Fruit fly (Drosophila melanogaster) whole organism, embryonic: ENCODE measurements around the gene CG3008.

ENCODE experiments used
- Aef1 ChIP-seq: fragments of 200-800 bp; sonication (Bioruptor generic); IDR thresholded peaks from 3 replicates; pipeline ENCODE4 v1.3.6; 2022; ENCODE audit warnings: missing biosample characterization, missing genetic modification characterization
- Atf3 ChIP-seq: fragments of 200-800 bp; sonication (Bioruptor generic); optimal IDR thresholded peaks from 3 replicates; lab custom pipeline; 2016; ENCODE audit warnings: missing biosample characterization, missing genetic modification characterization
- B-H1 ChIP-seq: fragments of 200-800 bp; sonication (Bioruptor generic); IDR thresholded peaks from 3 replicates; pipeline ENCODE4 v1.3.6; 2022; ENCODE audit warnings: missing biosample characterization, missing genetic modification characterization
- BtbVII ChIP-seq: fragments of 200-800 bp; sonication (Bioruptor generic); optimal IDR thresholded peaks from 3 replicates; lab custom pipeline; 2017; ENCODE audit warnings: missing biosample characterization, mild to moderate bottlenecking, missing genetic modification characterization
- CG10274 ChIP-seq: fragments of 200-800 bp; sonication (Bioruptor generic); optimal IDR thresholded peaks from 3 replicates; lab custom pipeline; 2017; ENCODE audit warnings: missing biosample characterization, mild to moderate bottlenecking, missing genetic modification characterization
- CG11695 ChIP-seq: fragments of 200-800 bp; sonication (Bioruptor generic); IDR thresholded peaks from 3 replicates; pipeline ENCODE4 v1.3.6; 2022; ENCODE audit warnings: missing biosample characterization, missing genetic modification characterization
- CG1233 ChIP-seq: fragments of 200-800 bp; sonication (Bioruptor generic); optimal IDR thresholded peaks from 4 replicates; lab custom pipeline; 2018; ENCODE audit warnings: missing biosample characterization, mild to moderate bottlenecking, missing genetic modification characterization
- CG14014 ChIP-seq: fragments of 200-800 bp; sonication (Bioruptor generic); IDR thresholded peaks from 2 replicates; pipeline ENCODE4 v1.3.6; 2022; ENCODE audit warnings: missing biosample characterization, missing genetic modification characterization
- CG18476 ChIP-seq: fragments of 200-800 bp; sonication (Bioruptor generic); optimal IDR thresholded peaks from 2 replicates; lab custom pipeline; 2016; ENCODE audit warnings: missing biosample characterization, mild to moderate bottlenecking, missing genetic modification characterization
- CG2120 ChIP-seq: fragments of 200-800 bp; sonication (Bioruptor generic); optimal IDR thresholded peaks from 3 replicates; lab custom pipeline; 2016; ENCODE audit warnings: missing biosample characterization, missing genetic modification characterization
- CG34376 ChIP-seq: fragments of 200-800 bp; sonication (Bioruptor generic); optimal IDR thresholded peaks from 2 replicates; lab custom pipeline; 2018; ENCODE audit warnings: missing biosample characterization, mild to moderate bottlenecking, missing genetic modification characterization
- CG3847 ChIP-seq: fragments of 200-800 bp; sonication (Bioruptor generic); IDR thresholded peaks from 2 replicates; pipeline ENCODE4 v1.3.6; 2022; ENCODE audit warnings: missing biosample characterization, missing genetic modification characterization
- CG4730 ChIP-seq: fragments of 200-800 bp; sonication (Bioruptor generic); IDR thresholded peaks from 2 replicates; pipeline ENCODE4 v1.3.6; 2022; ENCODE audit warnings: missing biosample characterization, missing genetic modification characterization
- CG6254 ChIP-seq: fragments of 200-800 bp; sonication (Bioruptor generic); optimal IDR thresholded peaks from 3 replicates; lab custom pipeline; 2017; ENCODE audit warnings: mild to moderate bottlenecking, missing biosample characterization, missing genetic modification reagents, missing genetic modification characterization
- CG7357 ChIP-seq: fragments of 200-800 bp; sonication (Bioruptor generic); IDR thresholded peaks from 3 replicates; pipeline ENCODE4 v1.3.6; 2022; ENCODE audit warnings: missing biosample characterization, missing genetic modification characterization
- CG7556 ChIP-seq: fragments of 200-800 bp; sonication (Bioruptor generic); optimal IDR thresholded peaks from 2 replicates; lab custom pipeline; 2017; ENCODE audit warnings: missing biosample characterization, mild to moderate bottlenecking, missing genetic modification characterization
- CG8290 ChIP-seq, 3 experiments: fragments of 200-800 bp; sonication (Bioruptor generic); optimal IDR thresholded peaks; 2 replicates each; lab custom pipeline; 2016 to 2019; ENCODE audit warnings: missing biosample characterization in 3 of 3, missing genetic modification characterization in 3 of 3, mild to moderate bottlenecking in 2 of 3, moderate library complexity in 1 of 3
- CG9437 ChIP-seq: fragments of 200-800 bp; sonication (Bioruptor generic); optimal IDR thresholded peaks from 2 replicates; lab custom pipeline; 2018; ENCODE audit warnings: missing biosample characterization, mild to moderate bottlenecking, missing genetic modification characterization
- D ChIP-seq, 2 experiments: fragments of 200-800 bp in 1 of 2; fragments of >200 bp in 1 of 2; sonication (Bioruptor generic) in 1 of 2; optimal IDR thresholded peaks; 2 replicates in 1 of 2; 3 replicates in 1 of 2; lab custom pipeline; 2017; ENCODE audit warnings: mild to moderate bottlenecking in 1 of 2, missing biosample characterization in 1 of 2, missing genetic modification characterization in 1 of 2, missing genetic modification reagents in 1 of 2
- Dbx ChIP-seq: fragments of 200-800 bp; sonication (Bioruptor generic); IDR thresholded peaks from 3 replicates; pipeline ENCODE4 v1.3.6; 2022; ENCODE audit warnings: missing biosample characterization, missing genetic modification characterization
- Dek ChIP-seq: fragments of 200-800 bp; sonication (Bioruptor generic); optimal IDR thresholded peaks from 3 replicates; lab custom pipeline; 2019; ENCODE audit warnings: missing biosample characterization, mild to moderate bottlenecking, missing genetic modification characterization, moderate library complexity
- Ets65A ChIP-seq: fragments of 200-800 bp; sonication (Bioruptor generic); peaks from one replicate; lab custom pipeline; 2016; ENCODE audit warnings: missing biosample characterization, missing genetic modification characterization
- Mrtf ChIP-seq: fragments of 200-800 bp; sonication (Bioruptor generic); IDR thresholded peaks from 3 replicates; pipeline ENCODE4 v1.3.6; 2022; ENCODE audit warnings: missing biosample characterization, missing genetic modification characterization
- NC2β ChIP-seq: fragments of 200-800 bp; sonication (Bioruptor generic); optimal IDR thresholded peaks from 2 replicates; lab custom pipeline; 2016; ENCODE audit warnings: missing biosample characterization, missing genetic modification characterization
- Nf-YB ChIP-seq: fragments of 200-800 bp; sonication (Bioruptor generic); optimal IDR thresholded peaks from 3 replicates; lab custom pipeline; 2019; ENCODE audit warnings: missing biosample characterization, mild to moderate bottlenecking, missing genetic modification characterization, moderate library complexity
- Ravus ChIP-seq: fragments of 200-800 bp; sonication (Bioruptor generic); IDR thresholded peaks from 2 replicates; pipeline ENCODE4 v1.3.6; 2022; ENCODE audit warnings: missing biosample characterization, missing genetic modification characterization
- Ssrp ChIP-seq: fragments of 200-800 bp; sonication (Bioruptor generic); optimal IDR thresholded peaks from 2 replicates; lab custom pipeline; 2018; ENCODE audit warnings: missing biosample characterization, mild to moderate bottlenecking, missing genetic modification characterization, moderate library complexity
- ap ChIP-seq: fragments of 200-800 bp; sonication (Bioruptor generic); IDR thresholded peaks from 2 replicates; pipeline ENCODE4 v1.3.6; 2022; ENCODE audit warnings: missing biosample characterization, missing genetic modification characterization
- bowl ChIP-seq: fragments of 200-800 bp; sonication (Bioruptor generic); IDR thresholded peaks from 2 replicates; pipeline ENCODE4 v1.3.6; 2022; ENCODE audit warnings: missing biosample characterization, missing genetic modification characterization
- btn ChIP-seq: fragments of 200-800 bp; sonication (Bioruptor generic); optimal IDR thresholded peaks from 2 replicates; lab custom pipeline; 2016; ENCODE audit warnings: missing biosample characterization, missing genetic modification characterization
- cas ChIP-seq: fragments of 200-800 bp; sonication (Bioruptor generic); IDR thresholded peaks from 2 replicates; pipeline ENCODE4 v1.3.6; 2022; ENCODE audit warnings: missing biosample characterization, missing genetic modification characterization
- cato ChIP-seq: fragments of 200-800 bp; sonication (Bioruptor generic); optimal IDR thresholded peaks from 2 replicates; lab custom pipeline; 2016; ENCODE audit warnings: missing biosample characterization, missing genetic modification characterization, borderline replicate concordance
- ci ChIP-seq: fragments of 200-800 bp; sonication (Bioruptor generic); IDR thresholded peaks from 3 replicates; pipeline ENCODE4 v1.3.6; 2022; ENCODE audit warnings: missing biosample characterization, missing genetic modification characterization
- fd102C ChIP-seq: fragments of 200-800 bp; sonication (Bioruptor generic); optimal IDR thresholded peaks from 2 replicates; lab custom pipeline; 2018; ENCODE audit warnings: missing biosample characterization, mild to moderate bottlenecking, missing genetic modification characterization, moderate library complexity
- gce ChIP-seq: fragments of 200-800 bp; sonication (Bioruptor generic); IDR thresholded peaks from 3 replicates; pipeline ENCODE4 v1.3.6; 2022; ENCODE audit warnings: missing biosample characterization, missing genetic modification characterization
- grn ChIP-seq: fragments of 200-800 bp; sonication (Bioruptor generic); optimal IDR thresholded peaks from 3 replicates; lab custom pipeline; 2017; ENCODE audit warnings: missing biosample characterization, missing genetic modification characterization
- hth ChIP-seq: fragments of >200 bp; optimal IDR thresholded peaks from 2 replicates; lab custom pipeline; 2017; ENCODE audit warnings: inconsistent platforms
- lbe ChIP-seq: fragments of 200-800 bp; sonication (Bioruptor generic); optimal IDR thresholded peaks from 2 replicates; lab custom pipeline; 2016; ENCODE audit warnings: missing biosample characterization, mild to moderate bottlenecking, missing genetic modification characterization
- lilli ChIP-seq: fragments of 200-800 bp; sonication (Bioruptor generic); optimal IDR thresholded peaks from 3 replicates; lab custom pipeline; 2016; ENCODE audit warnings: missing biosample characterization, missing genetic modification characterization
- lola ChIP-seq, 3 experiments: fragments of >200 bp in 2 of 3; fragments of 200-800 bp in 1 of 3; sonication (Bioruptor generic) in 1 of 3; optimal IDR thresholded peaks; 2 replicates each; lab custom pipeline; 2017 to 2019; ENCODE audit warnings: missing biosample characterization in 3 of 3, missing genetic modification characterization in 3 of 3, mild to moderate bottlenecking in 1 of 3, moderate library complexity in 1 of 3
- nom ChIP-seq: fragments of 200-800 bp; sonication (Bioruptor generic); optimal IDR thresholded peaks from 2 replicates; lab custom pipeline; 2017; ENCODE audit warnings: missing biosample characterization, missing genetic modification characterization, mild to moderate bottlenecking, moderate library complexity, missing genetic modification reagents
- pho ChIP-seq: fragments of 200-800 bp; sonication (Bioruptor generic); optimal IDR thresholded peaks from 2 replicates; lab custom pipeline; 2016; ENCODE audit warnings: missing biosample characterization, missing genetic modification characterization
- seq ChIP-seq: fragments of 200-800 bp; sonication (Bioruptor generic); IDR thresholded peaks from 2 replicates; pipeline ENCODE4 v1.3.6; 2022; ENCODE audit warnings: missing biosample characterization, missing genetic modification characterization
- sim ChIP-seq: fragments of 200-800 bp; sonication (Bioruptor generic); IDR thresholded peaks from 2 replicates; pipeline ENCODE4 v1.3.6; 2022; ENCODE audit warnings: missing biosample characterization, missing genetic modification characterization
- slou ChIP-seq: fragments of 200-800 bp; sonication (Bioruptor generic); optimal IDR thresholded peaks from 3 replicates; lab custom pipeline; 2016; ENCODE audit warnings: missing biosample characterization, missing genetic modification characterization
- tgo ChIP-seq: fragments of 200-800 bp; sonication (Bioruptor generic); IDR thresholded peaks from 3 replicates; pipeline ENCODE4 v1.3.6; 2022; ENCODE audit warnings: missing biosample characterization, missing genetic modification characterization
- unc-4 ChIP-seq: fragments of 200-800 bp; sonication (Bioruptor generic); IDR thresholded peaks from 2 replicates; pipeline ENCODE4 v1.3.6; 2022; ENCODE audit warnings: missing biosample characterization, missing genetic modification characterization; ENCODE audit not compliant: partially characterized antibody
- vfl ChIP-seq: fragments of 200-800 bp; sonication (Bioruptor generic); optimal IDR thresholded peaks from 2 replicates; lab custom pipeline; 2016; ENCODE audit warnings: missing biosample characterization, missing genetic modification characterization

Gene CG3008

dm6 chr2L:4887382-4888219 is 4.5 kb downstream of the CG3008 start (continued):
- peak; percentile 40 for TF ChIP-seq Dek (tag; lab: Kevin White, UChicago)
- peak in 1 of 3 experiments; percentile 23 for TF ChIP-seq lola (GFP tag; optimal IDR thresholded peaks at IDR 0.05; lab: Kevin White, UChicago)
- TF ChIP-seq CG10274 = peak; percentile 14
- TF ChIP-seq bowl (GFP tag; lab: Robert Waterston, UW) = no peak
- TF ChIP-seq unc-4 (GFP tag; lab: Robert Waterston, UW) = no peak
- TF ChIP-seq CG8290 (GFP tag; optimal IDR thresholded peaks at IDR 0.05; lab: Kevin White, UChicago) = no peak
- TF ChIP-seq CG8290 (tag; optimal IDR thresholded peaks at IDR 0.05; lab: Kevin White, UChicago) = peak in 1 of 2 experiments; percentile 72
- TF ChIP-seq Ravus (GFP tag; lab: Robert Waterston, UW) = peak; percentile 27; the same call in 1 of the 2 replicates
- no peak for TF ChIP-seq pho (GFP tag; lab: Kevin White, UChicago)
- peak; percentile 64 for TF ChIP-seq Aef1
- TF ChIP-seq CG14014 (GFP tag; lab: Robert Waterston, UW) = peak; percentile 56
- peak; percentile 56 for TF ChIP-seq CG3847 (GFP tag; lab: Robert Waterston, UW)
- peak; percentile 88 for TF ChIP-seq Ets65A (GFP tag; lab: Kevin White, UChicago)
- TF ChIP-seq lbe (GFP tag; lab: Kevin White, UChicago) = peak; percentile 87
- TF ChIP-seq btn = no peak
- TF ChIP-seq slou = peak; percentile 1
- TF ChIP-seq tgo = peak; percentile 70; the same call in 2 of the 3 replicates
- peak; percentile 24 for TF ChIP-seq Nf-YB (GFP tag; lab: Kevin White, UChicago)
- no peak for TF ChIP-seq sim (GFP tag; lab: Robert Waterston, UW)
- peak; percentile 14 for TF ChIP-seq cato (GFP tag; lab: Kevin White, UChicago)
- no peak for TF ChIP-seq Dbx (GFP tag; lab: Robert Waterston, UW)
- peak; percentile 39 for TF ChIP-seq BtbVII
- peak; percentile 67 for TF ChIP-seq ci (GFP tag; lab: Robert Waterston, UW)
- peak; percentile 59; the same call in 2 of the 3 replicates for TF ChIP-seq Mrtf
- TF ChIP-seq CG4730 (GFP tag; lab: Robert Waterston, UW) = peak; percentile 59
- TF ChIP-seq D (optimal IDR thresholded peaks at IDR 0.05; lab: Kevin White, UChicago) = no peak
- TF ChIP-seq D (GFP tag; optimal IDR thresholded peaks at IDR 0.05; lab: Kevin White, UChicago) = no peak
- peak; percentile 44; the same call in 1 of the 2 replicates for TF ChIP-seq seq (GFP tag; lab: Robert Waterston, UW)
- no peak for TF ChIP-seq vfl (GFP tag; lab: Kevin White, UChicago)
- no peak for TF ChIP-seq CG34376 (GFP tag; lab: Kevin White, UChicago)
- TF ChIP-seq nom = peak; percentile 90
- TF ChIP-seq fd102C (GFP tag; lab: Kevin White, UChicago) = peak; percentile 18
- peak; percentile 3 for TF ChIP-seq CG9437 (GFP tag; lab: Kevin White, UChicago)
- no peak for TF ChIP-seq NC2β (GFP tag; lab: Kevin White, UChicago)
- TF ChIP-seq ap (GFP tag; lab: Robert Waterston, UW) = peak; percentile 31; the same call in 1 of the 2 replicates
- peak; percentile 63 for TF ChIP-seq Ssrp (tag; lab: Kevin White, UChicago)
- TF ChIP-seq B-H1 = peak; percentile 34; the same call in 2 of the 3 replicates
- peak; percentile 41; the same call in 1 of the 3 replicates for TF ChIP-seq CG7357 (GFP tag; lab: Robert Waterston, UW)
- TF ChIP-seq gce (GFP tag; lab: Robert Waterston, UW) = peak; percentile 41; the same call in 1 of the 3 replicates
- TF ChIP-seq Atf3 (GFP tag; lab: Kevin White, UChicago) = no peak
- 0 out of 2 replicates have a peak, but pooled peaks have one; percentile 11 for TF ChIP-seq cas
- peak; percentile 27 for TF ChIP-seq CG18476 (GFP tag; lab: Kevin White, UChicago)
- peak; percentile 26 for TF ChIP-seq CG1233 (GFP tag; lab: Kevin White, UChicago)
- peak; percentile 48 for TF ChIP-seq CG2120 (GFP tag; lab: Kevin White, UChicago)
- peak; percentile 67; the same call in 2 of the 3 replicates for TF ChIP-seq CG11695 (GFP tag; lab: Robert Waterston, UW)
- TF ChIP-seq CG7556 (GFP tag; lab: Kevin White, UChicago) = peak; percentile 39
- no peak for TF ChIP-seq grn
- TF ChIP-seq lilli (GFP tag; lab: Kevin White, UChicago) = peak; percentile 45
- no peak for TF ChIP-seq hth (lab: Kevin White, UChicago)
- peak; percentile 22 for TF ChIP-seq CG6254
